Fruit fly (Drosophila melanogaster) whole organism, embryonic: ENCODE results near the gene CG5639.

Experiments used
- Awh ChIP-seq: fragments of 200-800 bp; sonication (Bioruptor generic); IDR thresholded peaks from 2 replicates; pipeline ENCODE4, ENCODE4 v1.3.6; 2022; ENCODE audit warnings: missing biosample characterization, missing genetic modification characterization
- Blimp-1 ChIP-seq: fragments of 200-800 bp; sonication (Bioruptor generic); optimal IDR thresholded peaks from 3 replicates; lab custom pipeline; 2018; ENCODE audit warnings: missing biosample characterization, missing genetic modification characterization, mild to moderate bottlenecking, moderate library complexity, missing genetic modification reagents
- CG1024 ChIP-seq: fragments of 200-800 bp; sonication (Bioruptor generic); IDR thresholded peaks from 2 replicates; pipeline ENCODE4 v1.3.6; 2022; ENCODE audit warnings: missing biosample characterization, missing genetic modification characterization
- CG11398 ChIP-seq: fragments of 200-800 bp; sonication (Bioruptor generic); optimal IDR thresholded peaks from 2 replicates; lab custom pipeline; 2016; ENCODE audit warnings: missing biosample characterization, missing genetic modification characterization
- CG13894 ChIP-seq: fragments of 200-800 bp; sonication (Bioruptor generic); optimal IDR thresholded peaks from 3 replicates; lab custom pipeline; 2018; ENCODE audit warnings: missing biosample characterization, mild to moderate bottlenecking, missing genetic modification characterization, moderate library complexity
- CG15073 ChIP-seq: fragments of 200-800 bp; sonication (Bioruptor generic); optimal IDR thresholded peaks from 2 replicates; lab custom pipeline; 2016; ENCODE audit warnings: missing biosample characterization, missing genetic modification characterization
- CG1529 ChIP-seq: fragments of 200-800 bp; sonication (Bioruptor generic); optimal IDR thresholded peaks from 3 replicates; lab custom pipeline; 2018; ENCODE audit warnings: missing biosample characterization, missing genetic modification characterization
- CG16779 ChIP-seq: fragments of 200-800 bp; sonication (Bioruptor generic); IDR thresholded peaks from 2 replicates; pipeline ENCODE4 v1.3.6; 2022; ENCODE audit warnings: missing biosample characterization, missing genetic modification characterization
- CG17359 ChIP-seq: fragments of 200-800 bp; sonication (Bioruptor generic); optimal IDR thresholded peaks from 3 replicates; lab custom pipeline; 2018; ENCODE audit warnings: missing biosample characterization, mild to moderate bottlenecking, missing genetic modification characterization, moderate library complexity
- CG17612 ChIP-seq: fragments of 200-800 bp; sonication (Bioruptor generic); IDR thresholded peaks from 2 replicates; pipeline ENCODE4 v1.3.6; 2022; ENCODE audit warnings: missing biosample characterization, missing genetic modification characterization
- CG17802 ChIP-seq: fragments of 200-800 bp; sonication (Bioruptor generic); optimal IDR thresholded peaks from 2 replicates; lab custom pipeline; 2018; ENCODE audit warnings: missing biosample characterization, mild to moderate bottlenecking, missing genetic modification characterization, moderate library complexity
- CG18262 ChIP-seq: fragments of 200-800 bp; optimal IDR thresholded peaks from 3 replicates; lab custom pipeline; 2019; ENCODE audit warnings: missing biosample characterization, mild to moderate bottlenecking, missing genetic modification characterization, moderate library complexity
- CG3281 ChIP-seq: fragments of 200-800 bp; sonication (Bioruptor generic); optimal IDR thresholded peaks from 3 replicates; lab custom pipeline; 2017; ENCODE audit warnings: missing biosample characterization, mild to moderate bottlenecking, missing genetic modification characterization
- CG3726 ChIP-seq: fragments of 200-800 bp; sonication (Bioruptor generic); IDR thresholded peaks from 3 replicates; pipeline ENCODE4, ENCODE4 v1.3.6; 2022; ENCODE audit warnings: missing biosample characterization, missing genetic modification characterization
- CG4360 ChIP-seq: fragments of 200-800 bp; sonication (Bioruptor generic); IDR thresholded peaks from 2 replicates; pipeline ENCODE4 v1.3.6; 2022; ENCODE audit warnings: missing biosample characterization, missing genetic modification characterization
- CG43689 ChIP-seq: fragments of 200-800 bp; sonication (Bioruptor generic); IDR thresholded peaks from 2 replicates; pipeline ENCODE4 v1.3.6; 2022; ENCODE audit warnings: missing biosample characterization, missing genetic modification characterization
- CG7271 ChIP-seq: fragments of 200-800 bp; sonication (Bioruptor generic); optimal IDR thresholded peaks from 2 replicates; lab custom pipeline; 2018; ENCODE audit warnings: missing biosample characterization, mild to moderate bottlenecking, missing genetic modification characterization, moderate library complexity
- CG7357 ChIP-seq: fragments of 200-800 bp; sonication (Bioruptor generic); IDR thresholded peaks from 3 replicates; pipeline ENCODE4 v1.3.6; 2022; ENCODE audit warnings: missing biosample characterization, missing genetic modification characterization
- CG8359 ChIP-seq: fragments of 200-800 bp; sonication (Bioruptor generic); optimal IDR thresholded peaks from 2 replicates; lab custom pipeline; 2017; ENCODE audit warnings: missing biosample characterization, mild to moderate bottlenecking, missing genetic modification characterization, borderline replicate concordance
- CG8478 ChIP-seq: fragments of >200 bp; optimal IDR thresholded peaks from 2 replicates; lab custom pipeline; 2018
- CG9609 ChIP-seq: fragments of 200-800 bp; sonication (Bioruptor generic); optimal IDR thresholded peaks from 3 replicates; lab custom pipeline; 2016; ENCODE audit warnings: missing biosample characterization, missing genetic modification characterization
- D19B ChIP-seq: fragments of 200-800 bp; sonication (Bioruptor generic); optimal IDR thresholded peaks from 2 replicates; lab custom pipeline; 2017; ENCODE audit warnings: missing biosample characterization, mild to moderate bottlenecking, missing genetic modification characterization
- HLH4C ChIP-seq: fragments of 200-800 bp; sonication (Bioruptor generic); IDR thresholded peaks from 3 replicates; pipeline ENCODE4 v1.3.6; 2022; ENCODE audit warnings: missing biosample characterization, missing genetic modification characterization; ENCODE audit not compliant: partially characterized antibody
- Hsf ChIP-seq: fragments of 200-800 bp; sonication (Bioruptor generic); optimal IDR thresholded peaks from 3 replicates; lab custom pipeline; 2016; ENCODE audit warnings: missing biosample characterization, missing genetic modification characterization
- Mad ChIP-seq: fragments of 200-800 bp; sonication (Bioruptor generic); optimal IDR thresholded peaks from 2 replicates; lab custom pipeline; 2016; ENCODE audit warnings: missing biosample characterization, missing genetic modification characterization
- NC2β ChIP-seq: fragments of 200-800 bp; sonication (Bioruptor generic); optimal IDR thresholded peaks from 2 replicates; lab custom pipeline; 2016; ENCODE audit warnings: missing biosample characterization, missing genetic modification characterization
- Nf-YB ChIP-seq: fragments of 200-800 bp; sonication (Bioruptor generic); optimal IDR thresholded peaks from 3 replicates; lab custom pipeline; 2019; ENCODE audit warnings: missing biosample characterization, mild to moderate bottlenecking, missing genetic modification characterization, moderate library complexity
- Poxn ChIP-seq: fragments of 200-800 bp; sonication (Bioruptor generic); IDR thresholded peaks from 2 replicates; pipeline ENCODE4 v1.3.6; 2022; ENCODE audit warnings: missing biosample characterization, missing genetic modification characterization
- btn ChIP-seq: fragments of 200-800 bp; sonication (Bioruptor generic); optimal IDR thresholded peaks from 2 replicates; lab custom pipeline; 2016; ENCODE audit warnings: missing biosample characterization, missing genetic modification characterization
- caup ChIP-seq: fragments of 200-800 bp; sonication (Bioruptor generic); optimal IDR thresholded peaks from 3 replicates; lab custom pipeline; 2017; ENCODE audit warnings: missing biosample characterization, mild to moderate bottlenecking, missing genetic modification characterization, moderate library complexity; ENCODE audit not compliant: severe bottlenecking
- crc ChIP-seq: fragments of 200-800 bp; sonication (Bioruptor generic); optimal IDR thresholded peaks from 2 replicates; lab custom pipeline; 2016; ENCODE audit warnings: missing biosample characterization, missing genetic modification characterization
- dan ChIP-seq: fragments of 200-800 bp; sonication (Bioruptor generic); IDR thresholded peaks from 2 replicates; pipeline ENCODE4 v1.3.6; 2022; ENCODE audit warnings: missing biosample characterization, missing genetic modification characterization
- dati ChIP-seq: fragments of 200-800 bp; sonication (Bioruptor generic); IDR thresholded peaks from 2 replicates; pipeline ENCODE4 v1.3.6; 2022; ENCODE audit warnings: missing biosample characterization, missing genetic modification characterization
- dimm ChIP-seq: fragments of 200-800 bp; sonication (Bioruptor generic); IDR thresholded peaks from 2 replicates; pipeline ENCODE4 v1.3.6; 2022; ENCODE audit warnings: missing biosample characterization, missing genetic modification characterization
- exex ChIP-seq: fragments of 200-800 bp; sonication (Bioruptor generic); optimal IDR thresholded peaks from 4 replicates; lab custom pipeline; 2018; ENCODE audit warnings: missing biosample characterization, mild to moderate bottlenecking, missing genetic modification characterization, moderate library complexity
- fd64A ChIP-seq: fragments of 200-800 bp; sonication (Bioruptor generic); optimal IDR thresholded peaks from 3 replicates; lab custom pipeline; 2018; ENCODE audit warnings: missing biosample characterization, mild to moderate bottlenecking, missing genetic modification characterization
- fd96Cb ChIP-seq: fragments of 200-800 bp; sonication (Bioruptor generic); optimal IDR thresholded peaks from 2 replicates; lab custom pipeline; 2018; ENCODE audit warnings: missing biosample characterization, mild to moderate bottlenecking, missing genetic modification characterization, moderate library complexity
- gsb-n ChIP-seq: fragments of 200-800 bp; sonication (Bioruptor generic); optimal IDR thresholded peaks from 3 replicates; lab custom pipeline; 2018; ENCODE audit warnings: missing biosample characterization, mild to moderate bottlenecking, missing genetic modification characterization
- hb ChIP-seq: fragments of 200-800 bp; sonication (Bioruptor generic); IDR thresholded peaks from 3 replicates; pipeline ENCODE4 v1.3.6; 2022; ENCODE audit warnings: missing biosample characterization, missing genetic modification characterization; ENCODE audit not compliant: partially characterized antibody
- insv ChIP-seq, 2 experiments: fragments of 200-800 bp; sonication (Bioruptor generic); optimal IDR thresholded peaks; 3 replicates each; lab custom pipeline; 2016 to 2018; ENCODE audit warnings: missing biosample characterization in 2 of 2, missing genetic modification characterization in 2 of 2
- klu ChIP-seq: fragments of 200-800 bp; sonication (Bioruptor generic); IDR thresholded peaks from 2 replicates; pipeline ENCODE4 v1.3.6; 2022; ENCODE audit warnings: missing biosample characterization, missing genetic modification characterization
- kni ChIP-seq: fragments of 200-800 bp; sonication (Bioruptor generic); optimal IDR thresholded peaks from 3 replicates; lab custom pipeline; 2017; ENCODE audit warnings: mild to moderate bottlenecking, missing biosample characterization, missing genetic modification reagents, missing genetic modification characterization
- nerfin-2 ChIP-seq: fragments of 200-800 bp; sonication (Bioruptor generic); IDR thresholded peaks from 2 replicates; pipeline ENCODE4 v1.3.6; 2022; ENCODE audit warnings: missing biosample characterization, missing genetic modification characterization; ENCODE audit not compliant: partially characterized antibody
- odd ChIP-seq: fragments of 200-800 bp; sonication (Bioruptor generic); optimal IDR thresholded peaks from 2 replicates; lab custom pipeline; 2017; ENCODE audit warnings: missing biosample characterization, mild to moderate bottlenecking, missing genetic modification characterization
- sens-2 ChIP-seq: fragments of 200-800 bp; sonication (Bioruptor generic); IDR thresholded peaks from 2 replicates; pipeline ENCODE4 v1.3.6; 2022; ENCODE audit warnings: missing biosample characterization, missing genetic modification characterization
- sug ChIP-seq: fragments of 200-800 bp; optimal IDR thresholded peaks from 2 replicates; lab custom pipeline; 2019; ENCODE audit warnings: missing biosample characterization, mild to moderate bottlenecking, missing genetic modification characterization, moderate library complexity
- tgo ChIP-seq: fragments of 200-800 bp; sonication (Bioruptor generic); IDR thresholded peaks from 3 replicates; pipeline ENCODE4 v1.3.6; 2022; ENCODE audit warnings: missing biosample characterization, missing genetic modification characterization
- tio ChIP-seq: fragments of 200-800 bp; sonication (Bioruptor generic); optimal IDR thresholded peaks from 2 replicates; lab custom pipeline; 2017; ENCODE audit warnings: missing biosample characterization, missing genetic modification characterization, inconsistent platforms
- tna ChIP-seq: fragments of 200-800 bp; sonication (Bioruptor generic); IDR thresholded peaks from 2 replicates; pipeline ENCODE4 v1.3.6; 2022; ENCODE audit warnings: missing biosample characterization, missing genetic modification characterization; ENCODE audit not compliant: partially characterized antibody
- trh ChIP-seq: fragments of 200-800 bp; sonication (Bioruptor generic); optimal IDR thresholded peaks from 2 replicates; lab custom pipeline; 2016; ENCODE audit warnings: missing biosample characterization, missing genetic modification characterization

Gene CG5639

DNA sequence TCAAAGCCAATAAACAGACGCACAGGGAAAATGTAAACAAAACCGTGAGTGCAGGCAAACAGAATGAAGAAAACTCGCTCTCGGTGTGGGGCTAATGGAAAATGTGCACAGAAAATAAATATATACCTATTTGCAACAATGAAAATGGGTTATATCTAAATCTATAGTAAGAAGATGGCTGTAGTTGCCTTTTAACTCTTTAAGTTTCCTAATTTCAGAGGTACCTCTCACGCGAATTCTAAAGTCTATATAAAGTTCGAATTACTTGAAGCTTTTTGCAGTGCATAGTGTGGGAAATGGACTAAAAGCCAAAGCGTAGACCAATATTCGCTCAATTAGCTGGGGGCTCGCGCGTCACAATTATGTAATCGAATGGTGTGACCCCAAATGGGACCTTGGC, 41.0 kb downstream of the CG5639 start (continued):
- TF ChIP-seq CG43689 (GFP tag; lab: Robert Waterston, UW), result peak; percentile 75
- no peak for TF ChIP-seq HLH4C
- TF ChIP-seq CG9609 (GFP tag; lab: Kevin White, UChicago), result peak; percentile 71
- peak; percentile 54; the same call in 1 of the 2 replicates for TF ChIP-seq sens-2 (GFP tag; lab: Robert Waterston, UW)
- TF ChIP-seq tgo (GFP tag; lab: Robert Waterston, UW), result peak; percentile 78
- TF ChIP-seq CG8478 (lab: Kevin White, UChicago), result no peak
- no peak for TF ChIP-seq CG13894
- peak; percentile 24 for TF ChIP-seq exex
- TF ChIP-seq Nf-YB (GFP tag; lab: Kevin White, UChicago), result peak; percentile 60
- peak; percentile 77; the same call in 2 of the 3 replicates for TF ChIP-seq CG3726 (GFP tag; lab: Robert Waterston, UW)
- TF ChIP-seq dati (GFP tag; lab: Robert Waterston, UW), result peak; percentile 57; the same call in 1 of the 2 replicates
- TF ChIP-seq trh (GFP tag; lab: Kevin White, UChicago), result peak; percentile 53
- peak; percentile 89 for TF ChIP-seq CG18262 (tag; lab: Kevin White, UChicago)
- TF ChIP-seq CG8359 (GFP tag; lab: Kevin White, UChicago), result peak; percentile 75
- peak; percentile 14 for TF ChIP-seq CG7271 (tag; lab: Kevin White, UChicago)
- peak; percentile 42; the same call in 1 of the 2 replicates for TF ChIP-seq dan (GFP tag; lab: Robert Waterston, UW)
- no peak for TF ChIP-seq kni
- TF ChIP-seq caup (GFP tag; lab: Kevin White, UChicago), result peak; percentile 58
- TF ChIP-seq CG17802 (tag; lab: Kevin White, UChicago), result peak; percentile 54
- TF ChIP-seq CG17359 (tag; lab: Kevin White, UChicago), result peak; percentile 90
- TF ChIP-seq odd, result peak; percentile 66
- peak; percentile 74 for TF ChIP-seq CG1024
- no peak for TF ChIP-seq CG11398
- no peak for TF ChIP-seq insv (GFP tag; optimal IDR thresholded peaks at IDR 0.05; lab: Kevin White, UChicago)
- TF ChIP-seq fd96Cb (tag; lab: Kevin White, UChicago), result peak; percentile 86
- TF ChIP-seq CG4360, result peak; percentile 34; the same call in 1 of the 2 replicates
- TF ChIP-seq CG15073 (GFP tag; lab: Kevin White, UChicago), result no peak
- peak; percentile 87 for TF ChIP-seq Blimp-1 (GFP tag; lab: Kevin White, UChicago)
- TF ChIP-seq CG3281 (GFP tag; lab: Kevin White, UChicago), result peak; percentile 67
- TF ChIP-seq dimm (GFP tag; lab: Robert Waterston, UW), result peak; percentile 73; the same call in 1 of the 2 replicates
- no peak for TF ChIP-seq nerfin-2 (GFP tag; lab: Robert Waterston, UW)
- TF ChIP-seq tio, result peak; percentile 68
- peak; percentile 58 for TF ChIP-seq crc (GFP tag; lab: Kevin White, UChicago)
- no peak for TF ChIP-seq hb (GFP tag; lab: Robert Waterston, UW)
- peak; percentile 75 for TF ChIP-seq fd64A (GFP tag; lab: Kevin White, UChicago)
- TF ChIP-seq Poxn, result no peak
- TF ChIP-seq D19B (GFP tag; lab: Kevin White, UChicago), result peak; percentile 43
- peak; percentile 50 for TF ChIP-seq sug (tag; lab: Kevin White, UChicago)
- TF ChIP-seq gsb-n, result peak; percentile 79
- TF ChIP-seq CG17612 (GFP tag; lab: Robert Waterston, UW), result peak; percentile 51; the same call in 1 of the 2 replicates
- TF ChIP-seq CG16779 (GFP tag; lab: Robert Waterston, UW), result peak; percentile 16; the same call in 1 of the 2 replicates
- peak; percentile 53 for TF ChIP-seq klu (GFP tag; lab: Robert Waterston, UW)
- peak; percentile 67 for TF ChIP-seq NC2β (GFP tag; lab: Kevin White, UChicago)
- peak; percentile 79 for TF ChIP-seq Hsf (GFP tag; lab: Kevin White, UChicago)
- peak; percentile 8 for TF ChIP-seq btn (GFP tag; lab: Kevin White, UChicago)
- peak; percentile 90 for TF ChIP-seq Awh (GFP tag; lab: Robert Waterston, UW)
- no peak for TF ChIP-seq tna (GFP tag; lab: Robert Waterston, UW)
- peak; percentile 79 for TF ChIP-seq CG1529 (GFP tag; lab: Kevin White, UChicago)
- TF ChIP-seq Mad, result peak; percentile 43
- peak; percentile 68; the same call in 2 of the 3 replicates for TF ChIP-seq CG7357
